Worm (Caenorhabditis elegans) whole organism, midembryonic: Measurements from ENCODE around the gene acr-5.

ENCODE experiments used
- med-1 ChIP-seq: sonication (generic microtip); optimal IDR thresholded peaks from 2 replicates; lab custom pipeline; 2017; ENCODE audit warnings: missing genetic modification characterization, mild to moderate bottlenecking, missing compliant biosample characterization, antibody characterized with exemption, missing genetic modification reagents; ENCODE audit not compliant: insufficient read depth
- ztf-29 ChIP-seq: fragments of 200-800 bp; sonication (Bioruptor generic); IDR thresholded peaks from 2 replicates; pipeline ENCODE4 v1.3.6; 2022; ENCODE audit warnings: missing genetic modification reagents, missing genetic modification characterization, missing compliant biosample characterization

DNA sequence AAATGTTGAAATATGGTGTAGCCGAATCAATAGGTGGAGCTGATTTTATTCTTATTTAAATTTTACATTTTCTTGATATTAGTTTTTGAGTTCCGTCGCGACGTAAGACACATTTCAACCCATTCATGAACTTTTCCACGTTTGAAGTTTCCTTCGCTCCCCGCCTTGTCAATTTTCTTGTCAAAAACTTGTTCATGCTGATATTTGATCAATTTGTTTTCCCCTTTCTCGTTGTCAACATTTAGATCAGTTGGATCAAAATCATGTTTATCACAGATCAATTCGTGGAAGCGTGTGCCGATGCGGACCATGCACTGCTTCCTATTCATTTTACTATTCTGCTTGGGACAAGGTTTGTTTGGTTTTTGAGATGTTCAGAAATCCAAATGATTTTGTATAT, 31.7 kb downstream of the acr-5 start, which contains the start of gene chtb-2:
- TF ChIP-seq ztf-29 (GFP tag; lab: Robert Waterston, UW) (no peak), med-1 (GFP tag; lab: Kevin White, UChicago) (no peak)
